Fruit fly (Drosophila melanogaster) whole organism, prepupa: ENCODE results near the gene sosie.

ENCODE experiments used
- Blimp-1 ChIP-seq: fragments of 200-800 bp; sonication (Bioruptor generic); optimal IDR thresholded peaks from 3 replicates; lab custom pipeline; 2017; ENCODE audit warnings: missing biosample characterization, missing genetic modification characterization, mild to moderate bottlenecking, moderate library complexity, missing genetic modification reagents
- CG10631 ChIP-seq: fragments of 200-800 bp; sonication (Bioruptor generic); optimal IDR thresholded peaks from 2 replicates; lab custom pipeline; 2016; ENCODE audit warnings: missing biosample characterization, missing genetic modification characterization
- CG10669 ChIP-seq: fragments of 200-800 bp; sonication (Bioruptor generic); optimal IDR thresholded peaks from 3 replicates; lab custom pipeline; 2018; ENCODE audit warnings: missing biosample characterization, mild to moderate bottlenecking, missing genetic modification characterization, moderate library complexity
- CG11294 ChIP-seq: fragments of 200-800 bp; sonication (Bioruptor generic); IDR thresholded peaks from 2 replicates; pipeline ENCODE4 v1.3.6; 2022; ENCODE audit warnings: missing biosample characterization, missing genetic modification characterization
- CG11902 ChIP-seq: fragments of 200-800 bp; sonication (Bioruptor generic); optimal IDR thresholded peaks from 3 replicates; lab custom pipeline; 2016; ENCODE audit warnings: missing biosample characterization, missing genetic modification characterization
- CG15336 ChIP-seq: fragments of 200-800 bp; sonication (Bioruptor generic); IDR thresholded peaks from 2 replicates; pipeline ENCODE4 v1.3.6; 2022; ENCODE audit warnings: missing biosample characterization, missing genetic modification characterization
- CG16779 ChIP-seq: fragments of 200-800 bp; sonication (Bioruptor generic); optimal IDR thresholded peaks from 3 replicates; lab custom pipeline; 2017; ENCODE audit warnings: missing biosample characterization, mild to moderate bottlenecking, missing genetic modification characterization
- CG31627 ChIP-seq: fragments of 200-800 bp; sonication (Bioruptor generic); optimal IDR thresholded peaks from 3 replicates; lab custom pipeline; 2016; ENCODE audit warnings: missing biosample characterization, missing genetic modification characterization
- CG34406 ChIP-seq: fragments of 200-800 bp; sonication (Bioruptor generic); optimal IDR thresholded peaks from 3 replicates; lab custom pipeline; 2016; ENCODE audit warnings: missing biosample characterization, missing genetic modification characterization
- CG3919 ChIP-seq: fragments of 200-800 bp; sonication (Bioruptor generic); optimal IDR thresholded peaks from 3 replicates; lab custom pipeline; 2016; ENCODE audit warnings: missing biosample characterization, missing genetic modification characterization
- CG6163 ChIP-seq: fragments of 200-800 bp; sonication (Bioruptor generic); IDR thresholded peaks from 3 replicates; pipeline ENCODE4 v1.3.6; 2022; ENCODE audit warnings: missing biosample characterization, missing genetic modification characterization
- CG6276 ChIP-seq: fragments of 200-800 bp; sonication (Bioruptor generic); optimal IDR thresholded peaks from 2 replicates; lab custom pipeline; 2017; ENCODE audit warnings: missing biosample characterization, mild to moderate bottlenecking, missing genetic modification characterization
- CG6792 ChIP-seq: fragments of 200-800 bp; sonication (Bioruptor generic); optimal IDR thresholded peaks from 3 replicates; lab custom pipeline; 2016; ENCODE audit warnings: missing biosample characterization, missing genetic modification characterization
- CG6808 ChIP-seq: fragments of 200-800 bp; sonication (Bioruptor generic); optimal IDR thresholded peaks from 3 replicates; lab custom pipeline; 2017; ENCODE audit warnings: missing biosample characterization, missing genetic modification characterization, mild to moderate bottlenecking, moderate library complexity, missing genetic modification reagents
- CG6854 ChIP-seq: fragments of 200-800 bp; sonication (Bioruptor generic); optimal IDR thresholded peaks from 2 replicates; lab custom pipeline; 2017; ENCODE audit warnings: missing biosample characterization, mild to moderate bottlenecking, missing genetic modification characterization
- CG7368 ChIP-seq: fragments of 200-800 bp; sonication (Bioruptor generic); optimal IDR thresholded peaks from 3 replicates; lab custom pipeline; 2016; ENCODE audit warnings: missing biosample characterization, missing genetic modification characterization
- CG8119 ChIP-seq: fragments of 200-800 bp; sonication (Bioruptor generic); IDR thresholded peaks from 3 replicates; pipeline ENCODE4 v1.3.6; 2022; ENCODE audit warnings: missing biosample characterization, missing genetic modification characterization
- CG8319 ChIP-seq: fragments of 200-800 bp; sonication (Bioruptor generic); optimal IDR thresholded peaks from 3 replicates; lab custom pipeline; 2016; ENCODE audit warnings: missing biosample characterization, missing genetic modification characterization
- CG8632 ChIP-seq: fragments of 200-800 bp; sonication (Bioruptor generic); optimal IDR thresholded peaks from 3 replicates; lab custom pipeline; 2016; ENCODE audit warnings: missing biosample characterization, missing genetic modification characterization
- CG9139 ChIP-seq: fragments of 200-800 bp; sonication (Bioruptor generic); optimal IDR thresholded peaks from 3 replicates; lab custom pipeline; 2017; ENCODE audit warnings: missing biosample characterization, mild to moderate bottlenecking, missing genetic modification characterization
- Eip75B ChIP-seq: fragments of 200-800 bp; sonication (Bioruptor generic); optimal IDR thresholded peaks from 3 replicates; lab custom pipeline; 2016; ENCODE audit warnings: missing biosample characterization, missing genetic modification characterization
- Eip78C ChIP-seq: fragments of 200-800 bp; sonication (Bioruptor generic); peaks from one replicate; lab custom pipeline; 2016; ENCODE audit warnings: missing biosample characterization, missing genetic modification characterization
- Eip93F ChIP-seq: fragments of 200-800 bp; sonication (Bioruptor generic); optimal IDR thresholded peaks from 2 replicates; lab custom pipeline; 2016; ENCODE audit warnings: missing biosample characterization, mild to moderate bottlenecking, missing genetic modification characterization
- Ets96B ChIP-seq: fragments of 200-800 bp; optimal IDR thresholded peaks from 2 replicates; lab custom pipeline; 2019; ENCODE audit warnings: missing biosample characterization, mild to moderate bottlenecking, missing genetic modification characterization, moderate library complexity
- Hr39 ChIP-seq: fragments of 200-800 bp; sonication (Bioruptor generic); optimal IDR thresholded peaks from 2 replicates; lab custom pipeline; 2016; ENCODE audit warnings: missing biosample characterization, missing genetic modification characterization
- Hr4 ChIP-seq: fragments of 200-800 bp; sonication (Bioruptor generic); optimal IDR thresholded peaks from 3 replicates; lab custom pipeline; 2016; ENCODE audit warnings: missing biosample characterization, missing genetic modification characterization
- Lpt ChIP-seq: fragments of 200-800 bp; sonication (Bioruptor generic); optimal IDR thresholded peaks from 3 replicates; lab custom pipeline; 2016; ENCODE audit warnings: missing biosample characterization, missing genetic modification characterization
- Met ChIP-seq: fragments of 200-800 bp; sonication (Bioruptor generic); optimal IDR thresholded peaks from 3 replicates; lab custom pipeline; 2016; ENCODE audit warnings: missing biosample characterization, missing genetic modification characterization
- OdsH ChIP-seq: fragments of 200-800 bp; sonication (Bioruptor generic); optimal IDR thresholded peaks from 3 replicates; lab custom pipeline; 2016; ENCODE audit warnings: missing biosample characterization, missing genetic modification characterization
- Smox ChIP-seq: fragments of 200-800 bp; sonication (Bioruptor generic); optimal IDR thresholded peaks from 3 replicates; lab custom pipeline; 2016; ENCODE audit warnings: missing biosample characterization, missing genetic modification characterization
- Sox102F ChIP-seq: fragments of 200-800 bp; sonication (Bioruptor generic); optimal IDR thresholded peaks from 2 replicates; lab custom pipeline; 2016; ENCODE audit warnings: missing biosample characterization, mild to moderate bottlenecking, missing genetic modification characterization
- Sox14 ChIP-seq: fragments of 200-800 bp; sonication (Bioruptor generic); optimal IDR thresholded peaks from 3 replicates; lab custom pipeline; 2016; ENCODE audit warnings: missing biosample characterization, missing genetic modification characterization
- Sox15 ChIP-seq: fragments of 200-800 bp; sonication (Bioruptor generic); optimal IDR thresholded peaks from 3 replicates; lab custom pipeline; 2016; ENCODE audit warnings: missing biosample characterization, missing genetic modification characterization
- acj6 ChIP-seq: fragments of 200-800 bp; sonication (Bioruptor generic); optimal IDR thresholded peaks from 3 replicates; lab custom pipeline; 2016; ENCODE audit warnings: missing biosample characterization, missing genetic modification characterization
- cyc ChIP-seq: fragments of 200-800 bp; sonication (Bioruptor generic); optimal IDR thresholded peaks from 3 replicates; lab custom pipeline; 2016; ENCODE audit warnings: missing biosample characterization, missing genetic modification characterization
- dac ChIP-seq: fragments of 200-800 bp; sonication (Bioruptor generic); optimal IDR thresholded peaks from 2 replicates; lab custom pipeline; 2017; ENCODE audit warnings: missing biosample characterization, mild to moderate bottlenecking, missing genetic modification characterization
- fd59A ChIP-seq: fragments of 200-800 bp; sonication (Bioruptor generic); optimal IDR thresholded peaks from 2 replicates; lab custom pipeline; 2017; ENCODE audit warnings: missing biosample characterization, mild to moderate bottlenecking, missing genetic modification characterization, missing genetic modification reagents
- fd85E ChIP-seq: fragments of 200-800 bp; sonication (Bioruptor generic); optimal IDR thresholded peaks from 3 replicates; lab custom pipeline; 2016; ENCODE audit warnings: missing biosample characterization, missing genetic modification characterization
- fkh ChIP-seq: fragments of 200-800 bp; sonication (Bioruptor generic); optimal IDR thresholded peaks from 3 replicates; lab custom pipeline; 2017; ENCODE audit warnings: missing biosample characterization, mild to moderate bottlenecking, missing genetic modification characterization, moderate library complexity
- lz ChIP-seq: fragments of 200-800 bp; sonication (Bioruptor generic); optimal IDR thresholded peaks from 3 replicates; lab custom pipeline; 2016; ENCODE audit warnings: missing biosample characterization, missing genetic modification characterization
- net ChIP-seq: fragments of 200-800 bp; sonication (Bioruptor generic); optimal IDR thresholded peaks from 3 replicates; lab custom pipeline; 2016; ENCODE audit warnings: missing biosample characterization, missing genetic modification characterization
- pdm3 ChIP-seq: fragments of 200-800 bp; sonication (Bioruptor generic); optimal IDR thresholded peaks from 3 replicates; lab custom pipeline; 2016; ENCODE audit warnings: missing biosample characterization, missing genetic modification characterization
- svp ChIP-seq: fragments of 200-800 bp; sonication (Bioruptor generic); peaks from one replicate; lab custom pipeline; 2016; ENCODE audit warnings: missing biosample characterization, missing genetic modification characterization
- vri ChIP-seq: fragments of 200-800 bp; sonication (Bioruptor generic); optimal IDR thresholded peaks from 3 replicates; lab custom pipeline; 2016; ENCODE audit warnings: missing biosample characterization, mild to moderate bottlenecking, missing genetic modification characterization

The sosie gene

dm6 chr3R:24807321-24807720 lies 26.4 kb upstream of the sosie start, which contains the start of gene CG6980:
Gene CG6980 (plus strand): TSS chr3R:24807621.
- TF ChIP-seq net (no peak), Blimp-1 (GFP tag; lab: Kevin White, UChicago) (no peak), CG16779 (tag; lab: Kevin White, UChicago) (no peak), CG34406 (GFP tag; lab: Kevin White, UChicago) (no peak), Eip78C (GFP tag; lab: Kevin White, UChicago) (no peak), CG8319 (GFP tag; lab: Kevin White, UChicago) (no peak), lz (GFP tag; lab: Kevin White, UChicago) (no peak), Ets96B (tag; lab: Kevin White, UChicago) (no peak)

dm6 chr3R:24809576-24810279 lies 24.0 kb upstream of the sosie start:
- peak; percentile 87 for TF ChIP-seq fkh
- peak; percentile 65 for TF ChIP-seq vri (GFP tag; lab: Kevin White, UChicago)
- no peak for TF ChIP-seq Sox14 (GFP tag; lab: Kevin White, UChicago)

dm6 chr3R:24810844-24811625 lies 22.7 kb upstream of the sosie start:
- TF ChIP-seq CG3919 (GFP tag; lab: Kevin White, UChicago) (peak; percentile 91), CG6808 (GFP tag; lab: Kevin White, UChicago) (no peak), Sox14 (GFP tag; lab: Kevin White, UChicago) (peak; percentile 94), pdm3 (GFP tag; lab: Kevin White, UChicago) (peak; percentile 90), Blimp-1 (GFP tag; lab: Kevin White, UChicago) (no peak), CG7368 (GFP tag; lab: Kevin White, UChicago) (peak; percentile 81), svp (no peak), CG6854 (GFP tag; lab: Kevin White, UChicago) (no peak), cyc (GFP tag; lab: Kevin White, UChicago) (no peak), dac (GFP tag; lab: Kevin White, UChicago) (peak; percentile 84), Sox15 (GFP tag; lab: Kevin White, UChicago) (peak; percentile 73), CG6276 (GFP tag; lab: Kevin White, UChicago) (peak; percentile 85), Met (GFP tag; lab: Kevin White, UChicago) (no peak), Lpt (peak; percentile 67), CG6792 (GFP tag; lab: Kevin White, UChicago) (peak; percentile 86), CG8632 (GFP tag; lab: Kevin White, UChicago) (peak; percentile 74), CG34406 (GFP tag; lab: Kevin White, UChicago) (peak; percentile 82), OdsH (GFP tag; lab: Kevin White, UChicago) (no peak), CG10669 (GFP tag; lab: Kevin White, UChicago) (no peak), CG11294 (GFP tag; lab: Robert Waterston, UW) (peak; percentile 94), Sox102F (GFP tag; lab: Kevin White, UChicago) (no peak), CG15336 (GFP tag; lab: Robert Waterston, UW) (peak; percentile 90), Ets96B (tag; lab: Kevin White, UChicago) (peak; percentile 99), Eip75B (GFP tag; lab: Kevin White, UChicago) (peak; percentile 92), CG8119 (GFP tag; lab: Robert Waterston, UW) (peak; percentile 92), Eip93F (GFP tag; lab: Kevin White, UChicago) (no peak), CG6163 (GFP tag; lab: Robert Waterston, UW) (peak; percentile 96), net (peak; percentile 89), CG31627 (peak; percentile 86), Hr39 (GFP tag; lab: Kevin White, UChicago) (peak; percentile 88), Eip78C (GFP tag; lab: Kevin White, UChicago) (peak; percentile 97), CG10631 (GFP tag; lab: Kevin White, UChicago) (peak; percentile 92), fd59A (GFP tag; lab: Kevin White, UChicago) (peak; percentile 80), CG11902 (GFP tag; lab: Kevin White, UChicago) (peak; percentile 53), fkh (peak; percentile 80), Hr4 (peak; percentile 93), acj6 (GFP tag; lab: Kevin White, UChicago) (peak; percentile 89), fd85E (GFP tag; lab: Kevin White, UChicago) (peak; percentile 52), CG16779 (tag; lab: Kevin White, UChicago) (peak; percentile 87), Smox (GFP tag; lab: Kevin White, UChicago) (no peak), CG9139 (GFP tag; lab: Kevin White, UChicago) (no peak)
